Worm (Caenorhabditis elegans) whole organism, mixed stage, embryonic: ENCODE results near the gene Y39B6A.9.

Experiments
- bed-3 ChIP-seq: fragments of 200-800 bp; sonication (Bioruptor generic); optimal IDR thresholded peaks from 3 replicates; lab custom pipeline; 2018; ENCODE audit warnings: mild to moderate bottlenecking, missing genetic modification characterization, moderate library complexity, missing compliant biosample characterization
- blmp-1 ChIP-seq: fragments of 150-350 bp; optimal IDR thresholded peaks from 2 replicates; lab custom pipeline; 2014; ENCODE audit warnings: missing biosample characterization, missing genetic modification characterization
- ceh-39 ChIP-seq: fragments of 150-350 bp; optimal IDR thresholded peaks from 2 replicates; lab custom pipeline; 2014; ENCODE audit warnings: missing biosample characterization, missing genetic modification characterization
- ceh-43 ChIP-seq: fragments of 200-800 bp; sonication (Bioruptor generic); optimal IDR thresholded peaks from 2 replicates; lab custom pipeline; 2018; ENCODE audit warnings: mild to moderate bottlenecking, missing genetic modification characterization, moderate library complexity, missing compliant biosample characterization
- ceh-83 ChIP-seq: fragments of 200-800 bp; sonication (Bioruptor generic); optimal IDR thresholded peaks from 2 replicates; lab custom pipeline; 2018; ENCODE audit warnings: mild to moderate bottlenecking, missing genetic modification characterization, missing compliant biosample characterization
- ces-1 ChIP-seq: fragments of 150-350 bp; optimal IDR thresholded peaks from 2 replicates; lab custom pipeline; 2014; ENCODE audit warnings: missing biosample characterization, missing genetic modification reagents, missing genetic modification characterization
- cnd-1 ChIP-seq: fragments of 200-800 bp; sonication (Bioruptor generic); optimal IDR thresholded peaks from 2 replicates; lab custom pipeline; 2018; ENCODE audit warnings: mild to moderate bottlenecking, missing genetic modification characterization, missing compliant biosample characterization
- drap-1 ChIP-seq: fragments of 200-800 bp; sonication (Bioruptor generic); optimal IDR thresholded peaks from 3 replicates; lab custom pipeline; 2018; ENCODE audit warnings: mild to moderate bottlenecking, missing genetic modification characterization, missing compliant biosample characterization
- elt-1 ChIP-seq: sonication (generic microtip); optimal IDR thresholded peaks from 2 replicates; lab custom pipeline; 2017; ENCODE audit warnings: missing genetic modification characterization, mild to moderate bottlenecking, missing compliant biosample characterization, antibody characterized with exemption, moderate library complexity, borderline replicate concordance; ENCODE audit not compliant: insufficient read depth
- elt-3 ChIP-seq: fragments of 150-350 bp; optimal IDR thresholded peaks from 2 replicates; lab custom pipeline; 2014; ENCODE audit warnings: missing biosample characterization, missing genetic modification characterization
- flh-1 ChIP-seq: fragments of 200-800 bp; sonication (Bioruptor generic); optimal IDR thresholded peaks from 2 replicates; lab custom pipeline; 2018; ENCODE audit warnings: mild to moderate bottlenecking, missing genetic modification characterization, moderate library complexity, missing compliant biosample characterization
- lin-13 ChIP-seq: fragments of 150-350 bp; optimal IDR thresholded peaks from 2 replicates; lab custom pipeline; 2014; ENCODE audit warnings: missing biosample characterization, missing genetic modification characterization
- lin-32 ChIP-seq: fragments of 200-800 bp; sonication (Bioruptor generic); optimal IDR thresholded peaks from 2 replicates; lab custom pipeline; 2018; ENCODE audit warnings: mild to moderate bottlenecking, missing genetic modification characterization, missing compliant biosample characterization
- lsy-2 ChIP-seq: fragments of 150-350 bp; optimal IDR thresholded peaks from 2 replicates; lab custom pipeline; 2014; ENCODE audit warnings: missing biosample characterization, missing genetic modification characterization
- mab-5 ChIP-seq: fragments of 150-350 bp; optimal IDR thresholded peaks from 2 replicates; lab custom pipeline; 2014; ENCODE audit warnings: missing biosample characterization, missing genetic modification characterization
- mep-1 ChIP-seq: fragments of 150-350 bp; optimal IDR thresholded peaks from 2 replicates; lab custom pipeline; 2017; ENCODE audit warnings: missing biosample characterization, missing genetic modification reagents, missing genetic modification characterization, inconsistent platforms
- mls-2 ChIP-seq: sonication (generic microtip); optimal IDR thresholded peaks from 2 replicates; lab custom pipeline; 2016; ENCODE audit warnings: mild to moderate bottlenecking, missing genetic modification characterization, moderate library complexity, missing compliant biosample characterization
- nhr-2 ChIP-seq: fragments of 150-350 bp; optimal IDR thresholded peaks from 2 replicates; lab custom pipeline; 2014; ENCODE audit warnings: missing biosample characterization, missing genetic modification characterization
- nhr-237 ChIP-seq: fragments of 150-350 bp; optimal IDR thresholded peaks from 2 replicates; lab custom pipeline; 2014; ENCODE audit warnings: missing biosample characterization, missing genetic modification characterization
- nhr-28 ChIP-seq: fragments of 150-350 bp; optimal IDR thresholded peaks from 2 replicates; lab custom pipeline; 2014; ENCODE audit warnings: missing biosample characterization, missing genetic modification characterization
- nhr-76 ChIP-seq: sonication (generic microtip); optimal IDR thresholded peaks from 2 replicates; lab custom pipeline; 2017; ENCODE audit warnings: missing biosample characterization, missing genetic modification characterization
- pha-4 ChIP-seq: fragments of 150-350 bp; optimal IDR thresholded peaks from 2 replicates; lab custom pipeline; 2018; ENCODE audit warnings: missing biosample characterization, missing genetic modification reagents, missing genetic modification characterization
- sem-2 ChIP-seq: fragments of 200-800 bp; sonication (Bioruptor generic); optimal IDR thresholded peaks from 2 replicates; lab custom pipeline; 2018; ENCODE audit warnings: mild to moderate bottlenecking, missing genetic modification characterization, missing compliant biosample characterization
- sptf-1 ChIP-seq: sonication (generic microtip); optimal IDR thresholded peaks from 2 replicates; lab custom pipeline; 2017; ENCODE audit warnings: mild to moderate bottlenecking, missing genetic modification characterization, moderate library complexity, missing compliant biosample characterization
- tbx-8 ChIP-seq: fragments of 200-800 bp; sonication (Bioruptor generic); optimal IDR thresholded peaks from 2 replicates; lab custom pipeline; 2018; ENCODE audit warnings: mild to moderate bottlenecking, missing genetic modification characterization, moderate library complexity, missing compliant biosample characterization
- unc-120 ChIP-seq: sonication (generic microtip); optimal IDR thresholded peaks from 2 replicates; lab custom pipeline; 2017; ENCODE audit warnings: missing genetic modification characterization, missing compliant biosample characterization; ENCODE audit not compliant: poor library complexity, severe bottlenecking
- unc-39 ChIP-seq: fragments of 150-350 bp; optimal IDR thresholded peaks from 2 replicates; lab custom pipeline; 2014; ENCODE audit warnings: missing biosample characterization, missing genetic modification characterization
- unc-62 ChIP-seq: fragments of 150-350 bp; optimal IDR thresholded peaks from 2 replicates; lab custom pipeline; 2014; ENCODE audit warnings: missing biosample characterization, missing genetic modification reagents, missing genetic modification characterization
- zip-8 ChIP-seq: fragments of 150-350 bp; optimal IDR thresholded peaks from 2 replicates; lab custom pipeline; 2014; ENCODE audit warnings: missing biosample characterization, missing genetic modification characterization
- ztf-11 ChIP-seq: fragments of 150-350 bp; optimal IDR thresholded peaks from 2 replicates; lab custom pipeline; 2014; ENCODE audit warnings: missing biosample characterization, missing genetic modification characterization

Y39B6A.9 gene

ce11 chrV:19129497-19130212 lies 6.7 kb upstream of the Y39B6A.9 start:
- TF ChIP-seq cnd-1 (tag; lab: Kevin White, UChicago): no peak
- TF ChIP-seq pha-4: no peak
- TF ChIP-seq mep-1 (tag; lab: Kevin White, UChicago): no peak

DNA sequence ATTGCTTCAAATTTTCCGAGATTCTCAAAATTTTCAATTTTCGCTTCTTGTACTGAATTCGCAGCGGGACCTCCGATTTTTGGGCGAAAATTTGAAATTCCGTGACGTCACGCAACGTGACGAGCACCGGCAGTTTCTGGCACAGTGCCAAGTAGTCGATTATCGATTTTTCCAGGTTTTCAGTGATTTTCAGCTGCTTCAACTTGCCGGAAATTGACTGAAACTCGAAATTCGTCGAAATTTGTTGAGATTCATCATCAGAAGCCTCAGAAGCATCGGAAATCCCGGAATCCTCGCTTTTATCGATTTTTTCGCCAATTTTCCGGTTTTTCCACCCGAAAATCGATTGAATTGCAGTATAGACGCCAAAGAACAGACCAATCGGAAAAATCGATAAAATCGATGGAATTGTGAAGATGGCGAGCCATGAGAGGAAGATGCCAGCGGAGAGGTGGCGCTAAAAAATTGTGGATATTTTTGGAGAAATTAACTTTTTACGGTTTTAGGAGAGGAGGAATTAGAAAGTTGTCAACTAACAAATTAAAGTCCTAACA lies 4.4 kb upstream of the Y39B6A.9 start:
- TF ChIP-seq nhr-76 (tag; lab: Kevin White, UChicago) (no peak), bed-3 (no peak), unc-62 (GFP tag; lab: Kevin White, UChicago) (no peak), tbx-8 (GFP tag; lab: Kevin White, UChicago) (no peak), cnd-1 (tag; lab: Kevin White, UChicago) (no peak), nhr-28 (tag; lab: Kevin White, UChicago) (no peak), zip-8 (no peak), flh-1 (no peak), ces-1 (GFP tag; lab: Kevin White, UChicago) (no peak), mab-5 (no peak), ceh-39 (tag; lab: Kevin White, UChicago) (no peak), mls-2 (tag; lab: Kevin White, UChicago) (no peak), elt-3 (tag; lab: Kevin White, UChicago) (no peak), drap-1 (GFP tag; lab: Kevin White, UChicago) (no peak), blmp-1 (tag; lab: Kevin White, UChicago) (no peak), ztf-11 (tag; lab: Kevin White, UChicago) (no peak), nhr-237 (tag; lab: Kevin White, UChicago) (no peak), elt-1 (tag; lab: Kevin White, UChicago) (no peak)

ce11 chrV:19133507-19133906 lies 2.8 kb upstream of the Y39B6A.9 start, which contains the start of gene Y39B6A.10:
Gene Y39B6A.10, minus strand, starts transcription at chrV:19133607.
- TF ChIP-seq flh-1: no peak
- TF ChIP-seq ceh-83 (GFP tag; lab: Kevin White, UChicago): no peak
- no peak for TF ChIP-seq nhr-28 (tag; lab: Kevin White, UChicago)
- TF ChIP-seq elt-1 (tag; lab: Kevin White, UChicago): no peak
- TF ChIP-seq sem-2 (GFP tag; lab: Kevin White, UChicago): no peak
- TF ChIP-seq sptf-1 (tag; lab: Kevin White, UChicago): no peak
- no peak for TF ChIP-seq ceh-39 (tag; lab: Kevin White, UChicago)
- TF ChIP-seq lin-13 (tag; lab: Kevin White, UChicago): no peak
- TF ChIP-seq nhr-2: no peak

DNA sequence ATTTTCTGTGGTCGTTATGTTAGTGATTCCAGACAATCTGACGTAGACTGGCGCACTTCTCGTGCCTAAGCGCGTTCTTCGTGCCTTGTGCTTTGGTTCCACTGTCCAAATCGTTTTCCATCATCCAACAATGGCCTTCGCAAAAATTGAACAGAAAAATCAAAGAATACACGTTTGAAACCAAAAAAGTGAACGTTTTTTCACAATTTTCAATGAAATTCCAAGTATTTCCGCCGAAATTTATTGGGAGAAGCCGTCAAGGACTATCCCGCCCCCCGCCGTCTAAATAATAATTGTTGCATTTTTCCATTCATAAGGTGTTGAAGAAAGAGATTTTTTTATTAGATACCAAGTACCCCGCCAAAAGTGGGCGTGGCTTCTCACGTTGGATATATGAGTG lies 4.2 kb downstream of the Y39B6A.9 start, which contains the start of gene cpg-23:
Gene cpg-23, plus strand, starts transcription at position 301 of the 400 bp plus-strand sequence.
- TF ChIP-seq drap-1 (GFP tag; lab: Kevin White, UChicago) (no peak), nhr-28 (tag; lab: Kevin White, UChicago) (no peak), pha-4 (no peak)

DNA sequence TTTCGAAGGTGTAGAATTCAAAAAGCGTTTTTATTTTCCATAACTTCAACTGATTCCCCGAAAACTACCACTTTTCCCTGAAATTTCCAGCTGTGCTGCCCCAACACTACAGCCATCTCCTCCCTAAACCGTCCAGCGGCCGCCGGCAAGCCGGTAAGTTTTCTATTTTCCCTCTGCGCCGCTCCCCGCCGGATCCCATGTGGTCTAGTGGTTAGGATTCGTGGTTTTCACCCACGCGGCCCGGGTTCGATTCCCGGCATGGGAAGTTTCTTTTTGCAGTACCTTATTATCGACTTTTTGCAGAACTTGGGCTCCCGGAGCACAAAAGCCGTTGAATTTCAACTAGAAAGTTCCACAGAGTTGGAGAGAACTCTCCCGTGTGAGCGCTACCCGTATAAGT lies 6.3 kb downstream of the Y39B6A.9 start:
- TF ChIP-seq lin-32 (GFP tag; lab: Kevin White, UChicago) (no peak), lsy-2 (no peak), ceh-43 (GFP tag; lab: Kevin White, UChicago) (no peak), unc-39 (tag; lab: Kevin White, UChicago) (no peak), mab-5 (no peak), unc-120 (tag; lab: Kevin White, UChicago) (no peak), zip-8 (no peak), lin-13 (tag; lab: Kevin White, UChicago) (no peak), blmp-1 (tag; lab: Kevin White, UChicago) (no peak)
